Worm (Caenorhabditis elegans) whole organism, early embryonic: Measurements from ENCODE around the gene trk-1.

Experiments used
- B0310.2 ChIP-seq: sonication (generic microtip); optimal IDR thresholded peaks from 2 replicates; lab custom pipeline; 2016; ENCODE audit warnings: mild to moderate bottlenecking, missing genetic modification characterization, missing compliant biosample characterization
- F13C5.2 ChIP-seq: sonication (generic microtip); optimal IDR thresholded peaks from 2 replicates; lab custom pipeline; 2017; ENCODE audit warnings: mild to moderate bottlenecking, missing genetic modification characterization, inconsistent platforms, missing compliant biosample characterization
- aly-1 ChIP-seq: sonication (generic microtip); optimal IDR thresholded peaks from 2 replicates; lab custom pipeline; 2016; ENCODE audit warnings: missing genetic modification characterization, missing compliant biosample characterization
- ama-1 ChIP-seq: fragments of 150-350 bp; optimal IDR thresholded peaks from 2 replicates; lab custom pipeline; 2014
- ceh-13 ChIP-seq: fragments of 200-800 bp; sonication (Bioruptor generic); optimal IDR thresholded peaks from 2 replicates; lab custom pipeline; 2018; ENCODE audit warnings: mild to moderate bottlenecking, missing genetic modification characterization, missing compliant biosample characterization
- ceh-36 ChIP-seq: sonication (generic microtip); optimal IDR thresholded peaks from 2 replicates; lab custom pipeline; 2016; ENCODE audit warnings: missing genetic modification characterization, inconsistent platforms, missing compliant biosample characterization
- ets-7 ChIP-seq: sonication (generic microtip); optimal IDR thresholded peaks from 2 replicates; lab custom pipeline; 2016; ENCODE audit warnings: missing genotype, missing genetic modification characterization, missing compliant biosample characterization
- flt-1 ChIP-seq: fragments of 200-800 bp; sonication (Bioruptor generic); IDR thresholded peaks from 2 replicates; pipeline ENCODE4 v1.3.6; 2022; ENCODE audit warnings: missing genetic modification characterization, missing compliant biosample characterization
- hmbx-1 ChIP-seq: sonication (generic microtip); optimal IDR thresholded peaks from 2 replicates; lab custom pipeline; 2016; ENCODE audit warnings: mild to moderate bottlenecking, missing genetic modification characterization, missing compliant biosample characterization
- hmg-4 ChIP-seq: fragments of 200-800 bp; sonication (Bioruptor generic); optimal IDR thresholded peaks from 2 replicates; lab custom pipeline; 2018; ENCODE audit warnings: mild to moderate bottlenecking, missing genetic modification characterization, missing compliant biosample characterization
- hnd-1 ChIP-seq: sonication (generic microtip); optimal IDR thresholded peaks from 2 replicates; lab custom pipeline; 2016; ENCODE audit warnings: missing genetic modification characterization, missing compliant biosample characterization
- pes-1 ChIP-seq: fragments of 200-800 bp; sonication (Bioruptor generic); IDR thresholded peaks from 2 replicates; pipeline ENCODE4 v1.3.6; 2022; ENCODE audit warnings: missing genetic modification reagents, missing genetic modification characterization, missing compliant biosample characterization
- scrt-1 ChIP-seq: fragments of 200-800 bp; sonication (Bioruptor generic); IDR thresholded peaks from 2 replicates; pipeline ENCODE4 v1.3.6; 2022; ENCODE audit warnings: missing genetic modification characterization, missing compliant biosample characterization
- sea-1 ChIP-seq: fragments of 200-800 bp; sonication (Bioruptor generic); conservative IDR thresholded peaks from 2 replicates; pipeline ENCODE4 v1.3.6; 2022; ENCODE audit warnings: missing genetic modification characterization, missing compliant biosample characterization
- tbx-11 ChIP-seq: fragments of 200-800 bp; sonication (Bioruptor generic); IDR thresholded peaks from 2 replicates; pipeline ENCODE4 v1.3.6; 2022; ENCODE audit warnings: missing genetic modification characterization, missing compliant biosample characterization
- tbx-37 ChIP-seq: fragments of 200-800 bp; sonication (Bioruptor generic); conservative IDR thresholded peaks from 2 replicates; pipeline ENCODE4 v1.3.6; 2022; ENCODE audit warnings: missing genetic modification reagents, missing genetic modification characterization, missing compliant biosample characterization
- tra-4 ChIP-seq: sonication (generic microtip); optimal IDR thresholded peaks from 2 replicates; lab custom pipeline; 2017; ENCODE audit warnings: missing genetic modification characterization, missing compliant biosample characterization

trk-1 gene

ce11 chrX:8925443-8925842, 25.3 kb downstream of the trk-1 start:
- no peak; the same call in 1 of the 2 replicates for TF ChIP-seq scrt-1 (GFP tag; lab: Robert Waterston, UW)
- peak; percentile 30 for TF ChIP-seq F13C5.2 (tag; lab: Kevin White, UChicago)
- TF ChIP-seq tbx-37 (GFP tag; lab: Robert Waterston, UW): peak; percentile 65
- no peak for TF ChIP-seq ceh-13 (GFP tag; lab: Kevin White, UChicago)
- peak; percentile 18 for TF ChIP-seq hmbx-1 (tag; lab: Kevin White, UChicago)
- peak; percentile 51; the same call in 1 of the 2 replicates for TF ChIP-seq tbx-11 (GFP tag; lab: Robert Waterston, UW)
- peak; percentile 4 for TF ChIP-seq hnd-1 (tag; lab: Kevin White, UChicago)
- no peak for TF ChIP-seq ceh-36
- TF ChIP-seq B0310.2: peak; percentile 35
- TF ChIP-seq hmg-4 (GFP tag; lab: Kevin White, UChicago): no peak
- TF ChIP-seq pes-1 (GFP tag; lab: Robert Waterston, UW): peak; percentile 79
- peak; percentile 58 for TF ChIP-seq flt-1

- no peak for TF ChIP-seq sea-1 (GFP tag; lab: Robert Waterston, UW)
- TF ChIP-seq tbx-37 (GFP tag; lab: Robert Waterston, UW): no peak
- TF ChIP-seq ets-7 (tag; lab: Kevin White, UChicago): no peak
- TF ChIP-seq scrt-1 (GFP tag; lab: Robert Waterston, UW): no peak
- no peak for TF ChIP-seq aly-1 (tag; lab: Kevin White, UChicago)
- TF ChIP-seq F13C5.2 (tag; lab: Kevin White, UChicago): no peak
- no peak for TF ChIP-seq hmg-4 (GFP tag; lab: Kevin White, UChicago)
- TF ChIP-seq tra-4 (tag; lab: Kevin White, UChicago): no peak
- TF ChIP-seq ceh-36: no peak
- TF ChIP-seq pes-1 (GFP tag; lab: Robert Waterston, UW): no peak
- no peak for TF ChIP-seq B0310.2
Measured at ce11 chrX:8921221-8921620, 29.6 kb downstream of the trk-1 start.

ce11 chrX:8919323-8919722, 31.5 kb downstream of the trk-1 start, which contains the start of gene nlp-14:
TSS of gene nlp-14 (minus strand) at chrX:8919423.
- TF ChIP-seq F13C5.2 (tag; lab: Kevin White, UChicago) (no peak), ceh-36 (no peak), hmg-4 (GFP tag; lab: Kevin White, UChicago) (no peak)

- TF ChIP-seq ceh-13 (GFP tag; lab: Kevin White, UChicago) (no peak), F13C5.2 (tag; lab: Kevin White, UChicago) (no peak), aly-1 (tag; lab: Kevin White, UChicago) (no peak), ama-1 (lab: Kevin White, UChicago) (no peak), pes-1 (GFP tag; lab: Robert Waterston, UW) (no peak), flt-1 (no peak), ceh-36 (no peak), tbx-11 (GFP tag; lab: Robert Waterston, UW) (no peak)
Measured at ce11 chrX:8918792-8919191, 32.0 kb downstream of the trk-1 start.

ce11 chrX:8917730-8918129, 33.0 kb downstream of the trk-1 start:
- TF ChIP-seq tbx-11 (GFP tag; lab: Robert Waterston, UW): no peak
- no peak for TF ChIP-seq tra-4 (tag; lab: Kevin White, UChicago)
- TF ChIP-seq pes-1 (GFP tag; lab: Robert Waterston, UW): no peak
- no peak for TF ChIP-seq ceh-13 (GFP tag; lab: Kevin White, UChicago)
- no peak for TF ChIP-seq hnd-1 (tag; lab: Kevin White, UChicago)
- TF ChIP-seq ama-1 (lab: Kevin White, UChicago): no peak
- no peak for TF ChIP-seq hmbx-1 (tag; lab: Kevin White, UChicago)
- TF ChIP-seq B0310.2: no peak
- TF ChIP-seq F13C5.2 (tag; lab: Kevin White, UChicago): no peak

- TF ChIP-seq ceh-36 (no peak), flt-1 (peak; percentile 42; the same call in 1 of the 2 replicates), tbx-11 (GFP tag; lab: Robert Waterston, UW) (no peak), hmg-4 (GFP tag; lab: Kevin White, UChicago) (peak; percentile 58), hnd-1 (tag; lab: Kevin White, UChicago) (no peak), F13C5.2 (tag; lab: Kevin White, UChicago) (no peak)
Measured at ce11 chrX:8911077-8911476, 39.7 kb downstream of the trk-1 start, which contains the start of gene cyn-8. TSS of gene cyn-8 (plus strand) at chrX:8911293.

ce11 chrX:8905089-8905488, 45.7 kb downstream of the trk-1 start, which contains the start of gene ensh-1:
TSS of gene ensh-1 (plus strand) at chrX:8905389.
- TF ChIP-seq tbx-11 (GFP tag; lab: Robert Waterston, UW): no peak
- no peak for TF ChIP-seq ceh-36
- TF ChIP-seq hnd-1 (tag; lab: Kevin White, UChicago): no peak
- no peak for TF ChIP-seq B0310.2
- no peak for TF ChIP-seq F13C5.2 (tag; lab: Kevin White, UChicago)
- TF ChIP-seq tra-4 (tag; lab: Kevin White, UChicago): no peak
- TF ChIP-seq tbx-37 (GFP tag; lab: Robert Waterston, UW): no peak
- no peak for TF ChIP-seq sea-1 (GFP tag; lab: Robert Waterston, UW)
- TF ChIP-seq ceh-13 (GFP tag; lab: Kevin White, UChicago): no peak

ce11 chrX:8902920-8903319, 47.9 kb downstream of the trk-1 start:
- TF ChIP-seq hnd-1 (tag; lab: Kevin White, UChicago) (no peak), scrt-1 (GFP tag; lab: Robert Waterston, UW) (no peak), B0310.2 (no peak), tbx-11 (GFP tag; lab: Robert Waterston, UW) (no peak), ceh-13 (GFP tag; lab: Kevin White, UChicago) (no peak), ama-1 (lab: Kevin White, UChicago) (no peak), ets-7 (tag; lab: Kevin White, UChicago) (no peak), tra-4 (tag; lab: Kevin White, UChicago) (no peak), ceh-36 (no peak), aly-1 (tag; lab: Kevin White, UChicago) (no peak), flt-1 (no peak), sea-1 (GFP tag; lab: Robert Waterston, UW) (no peak), hmg-4 (GFP tag; lab: Kevin White, UChicago) (no peak), F13C5.2 (tag; lab: Kevin White, UChicago) (no peak), pes-1 (GFP tag; lab: Robert Waterston, UW) (no peak)
